Fruit fly (Drosophila melanogaster): ENCODE results near the gene CG11251.

- TF ChIP-seq CG8478 (optimal IDR thresholded peaks at IDR 0.05): no peak
- TF ChIP-seq CTCF (optimal IDR thresholded peaks at IDR 0.05): no peak
These were observed 5.3 kb downstream of the CG11251 start for dm6 chr3L:13084477-13084876.
